Worm (Caenorhabditis elegans) whole organism, L1 larva: ENCODE measurements around the gene nhr-88.

Source experiments
- C04F5.9 ChIP-seq: sonication (generic microtip); optimal IDR thresholded peaks from 2 replicates; lab custom pipeline; 2016; ENCODE audit warnings: missing genetic modification characterization, missing compliant biosample characterization
- C34B4.2 ChIP-seq: sonication (generic microtip); optimal IDR thresholded peaks from 2 replicates; lab custom pipeline; 2017; ENCODE audit warnings: mild to moderate bottlenecking, missing genetic modification characterization, missing compliant biosample characterization
- F16B12.6 ChIP-seq: fragments of 150-350 bp; optimal IDR thresholded peaks from 2 replicates; lab custom pipeline; 2014; ENCODE audit warnings: missing biosample characterization, missing genetic modification characterization
- aha-1 ChIP-seq: fragments of 150-350 bp; optimal IDR thresholded peaks from 2 replicates; lab custom pipeline; 2014; ENCODE audit warnings: missing biosample characterization, missing genetic modification characterization
- aly-2 ChIP-seq: fragments of 150-350 bp; optimal IDR thresholded peaks from 2 replicates; lab custom pipeline; 2014; ENCODE audit warnings: missing biosample characterization, missing genetic modification characterization
- blmp-1 ChIP-seq: fragments of 150-350 bp; optimal IDR thresholded peaks from 2 replicates; lab custom pipeline; 2014; ENCODE audit warnings: missing biosample characterization, missing genetic modification characterization
- ceh-82 ChIP-seq, 3 experiments: fragments of 150-350 bp in 1 of 3; sonication (generic microtip) in 2 of 3; optimal IDR thresholded peaks; 2 replicates each; lab custom pipeline; 2014 to 2017; ENCODE audit warnings: missing biosample characterization in 3 of 3, missing genetic modification characterization in 3 of 3
- ceh-90 ChIP-seq: sonication (generic microtip); optimal IDR thresholded peaks from 2 replicates; lab custom pipeline; 2016; ENCODE audit warnings: missing genetic modification characterization, missing compliant biosample characterization
- dpl-1 ChIP-seq, 3 experiments: fragments of 150-350 bp in 2 of 3; sonication (generic microtip) in 1 of 3; optimal IDR thresholded peaks; 2 replicates each; lab custom pipeline; 2014 to 2017; ENCODE audit warnings: missing biosample characterization in 3 of 3, missing genetic modification characterization in 3 of 3, missing genetic modification reagents in 3 of 3
- efl-1 ChIP-seq, 4 experiments: fragments of 150-350 bp; optimal IDR thresholded peaks in 3 of 4; peaks in 1 of 4; 1 replicate in 1 of 4; 2 replicates in 3 of 4; lab custom pipeline; 2014; ENCODE audit warnings: missing biosample characterization in 2 of 4, missing genetic modification characterization in 2 of 4, missing genetic modification reagents in 2 of 4
- efl-3 ChIP-seq: fragments of 200-800 bp; sonication (Bioruptor generic); optimal IDR thresholded peaks from 2 replicates; lab custom pipeline; 2018; ENCODE audit warnings: mild to moderate bottlenecking, missing genetic modification characterization, missing compliant biosample characterization
- egl-13 ChIP-seq: sonication (generic microtip); optimal IDR thresholded peaks from 2 replicates; lab custom pipeline; 2016; ENCODE audit warnings: missing genotype, missing genetic modification reagents, missing genetic modification characterization, missing compliant biosample characterization
- elt-2 ChIP-seq: sonication (generic microtip); optimal IDR thresholded peaks from 2 replicates; lab custom pipeline; 2016; ENCODE audit warnings: missing genetic modification characterization, mild to moderate bottlenecking, inconsistent platforms, missing compliant biosample characterization, missing genetic modification reagents
- elt-3 ChIP-seq, 6 experiments: fragments of 150-350 bp in 1 of 6; sonication (generic microtip); optimal IDR thresholded peaks; 2 replicates each; lab custom pipeline; 2017 to 2018; ENCODE audit warnings: missing biosample characterization in 6 of 6, missing genetic modification characterization in 6 of 6, inconsistent platforms in 1 of 6
- fkh-4 ChIP-seq: sonication (generic microtip); optimal IDR thresholded peaks from 2 replicates; lab custom pipeline; 2016; ENCODE audit warnings: missing compliant biosample characterization, missing genetic modification characterization, borderline replicate concordance
- fkh-8 ChIP-seq: sonication (generic microtip); optimal IDR thresholded peaks from 2 replicates; lab custom pipeline; 2016; ENCODE audit warnings: mild to moderate bottlenecking, missing genetic modification characterization, missing compliant biosample characterization
- grh-1 ChIP-seq: fragments of 200-800 bp; sonication (Bioruptor generic); IDR thresholded peaks from 2 replicates; pipeline ENCODE4 v1.3.6; 2022; ENCODE audit warnings: missing genetic modification reagents, missing genetic modification characterization, missing compliant biosample characterization
- hlh-4 ChIP-seq: sonication (generic microtip); optimal IDR thresholded peaks from 2 replicates; lab custom pipeline; 2016; ENCODE audit warnings: mild to moderate bottlenecking, missing genetic modification characterization, missing compliant biosample characterization
- isw-1 ChIP-seq: fragments of 200-800 bp; sonication (Bioruptor generic); IDR thresholded peaks from 2 replicates; pipeline ENCODE4 v1.3.6; 2022; ENCODE audit warnings: missing genetic modification characterization, missing compliant biosample characterization
- lin-13 ChIP-seq: fragments of 150-350 bp; optimal IDR thresholded peaks from 2 replicates; lab custom pipeline; 2014; ENCODE audit warnings: missing biosample characterization, missing genetic modification reagents, missing genetic modification characterization
- lin-14 ChIP-seq: fragments of 200-800 bp; sonication (Bioruptor generic); optimal IDR thresholded peaks from 2 replicates; lab custom pipeline; 2018; ENCODE audit warnings: mild to moderate bottlenecking, missing genetic modification characterization, moderate library complexity, missing compliant biosample characterization
- lin-15B ChIP-seq: fragments of 150-350 bp; sonication (generic microtip); optimal IDR thresholded peaks from 3 replicates; lab custom pipeline; 2014; ENCODE audit warnings: missing biosample characterization, missing genetic modification characterization
- lin-35 ChIP-seq, 2 experiments: fragments of 150-350 bp; optimal IDR thresholded peaks; 2 replicates each; lab custom pipeline; 2014; ENCODE audit warnings: missing biosample characterization in 2 of 2, missing genetic modification characterization in 2 of 2, missing genetic modification reagents in 2 of 2
- lin-39 ChIP-seq: fragments of 150-350 bp; optimal IDR thresholded peaks from 2 replicates; lab custom pipeline; 2014; ENCODE audit warnings: missing biosample characterization, missing genetic modification reagents, missing genetic modification characterization
- lir-3 ChIP-seq: sonication (generic microtip); optimal IDR thresholded peaks from 2 replicates; lab custom pipeline; 2016; ENCODE audit warnings: mild to moderate bottlenecking, missing genetic modification characterization, moderate library complexity, missing compliant biosample characterization; ENCODE audit not compliant: poor library complexity
- lsy-2 ChIP-seq, 2 experiments: fragments of 150-350 bp; optimal IDR thresholded peaks; 2 replicates each; lab custom pipeline; 2014; ENCODE audit warnings: missing biosample characterization in 2 of 2, missing genetic modification characterization in 2 of 2
- mdl-1 ChIP-seq, 2 experiments: fragments of 150-350 bp; optimal IDR thresholded peaks; 2 replicates each; lab custom pipeline; 2014 to 2017; ENCODE audit warnings: missing biosample characterization in 2 of 2, missing genetic modification characterization in 2 of 2, inconsistent platforms in 1 of 2
- nhr-19 ChIP-seq: fragments of 200-800 bp; sonication (Bioruptor generic); conservative IDR thresholded peaks from 2 replicates; pipeline ENCODE4 v1.3.6; 2022; ENCODE audit warnings: missing genetic modification characterization, missing compliant biosample characterization
- nhr-20 ChIP-seq: sonication (generic microtip); optimal IDR thresholded peaks from 2 replicates; lab custom pipeline; 2016; ENCODE audit warnings: mild to moderate bottlenecking, missing genetic modification characterization, missing compliant biosample characterization
- nhr-28 ChIP-seq: fragments of 150-350 bp; optimal IDR thresholded peaks from 2 replicates; lab custom pipeline; 2014; ENCODE audit warnings: missing biosample characterization, missing genetic modification characterization
- nhr-47 ChIP-seq: sonication (generic microtip); optimal IDR thresholded peaks from 2 replicates; lab custom pipeline; 2016; ENCODE audit warnings: mild to moderate bottlenecking, missing genetic modification characterization, moderate library complexity, missing compliant biosample characterization
- nhr-71 ChIP-seq: sonication (generic microtip); optimal IDR thresholded peaks from 2 replicates; lab custom pipeline; 2016; ENCODE audit warnings: mild to moderate bottlenecking, missing genetic modification characterization, moderate library complexity, missing compliant biosample characterization
- nhr-85 ChIP-seq: sonication (generic microtip); peaks from one replicate; lab custom pipeline; 2016; ENCODE audit warnings: missing genetic modification characterization, inconsistent platforms, missing compliant biosample characterization
- nhr-90 ChIP-seq: sonication (generic microtip); optimal IDR thresholded peaks from 2 replicates; lab custom pipeline; 2016; ENCODE audit warnings: mild to moderate bottlenecking, missing genetic modification characterization, missing compliant biosample characterization; ENCODE audit not compliant: poor library complexity
- rnt-1 ChIP-seq: sonication (generic microtip); optimal IDR thresholded peaks from 2 replicates; lab custom pipeline; 2016; ENCODE audit warnings: mild to moderate bottlenecking, missing genetic modification characterization, moderate library complexity, missing compliant biosample characterization
- snu-23 ChIP-seq: sonication (generic microtip); optimal IDR thresholded peaks from 2 replicates; lab custom pipeline; 2016; ENCODE audit warnings: missing genetic modification characterization, missing compliant biosample characterization
- unc-130 ChIP-seq: fragments of 150-350 bp; optimal IDR thresholded peaks from 2 replicates; lab custom pipeline; 2017; ENCODE audit warnings: missing biosample characterization, missing genetic modification characterization, inconsistent platforms
- unc-62 ChIP-seq: fragments of 150-350 bp; optimal IDR thresholded peaks from 2 replicates; lab custom pipeline; 2014; ENCODE audit warnings: missing biosample characterization, missing genetic modification reagents, missing genetic modification characterization
- xbp-1 ChIP-seq: sonication (generic microtip); optimal IDR thresholded peaks from 2 replicates; lab custom pipeline; 2016; ENCODE audit warnings: missing genetic modification characterization, missing compliant biosample characterization
- zip-4 ChIP-seq: fragments of 200-800 bp; sonication (Bioruptor generic); optimal IDR thresholded peaks from 2 replicates; lab custom pipeline; 2018; ENCODE audit warnings: mild to moderate bottlenecking, missing genetic modification characterization, moderate library complexity, missing compliant biosample characterization

The nhr-88 gene

DNA sequence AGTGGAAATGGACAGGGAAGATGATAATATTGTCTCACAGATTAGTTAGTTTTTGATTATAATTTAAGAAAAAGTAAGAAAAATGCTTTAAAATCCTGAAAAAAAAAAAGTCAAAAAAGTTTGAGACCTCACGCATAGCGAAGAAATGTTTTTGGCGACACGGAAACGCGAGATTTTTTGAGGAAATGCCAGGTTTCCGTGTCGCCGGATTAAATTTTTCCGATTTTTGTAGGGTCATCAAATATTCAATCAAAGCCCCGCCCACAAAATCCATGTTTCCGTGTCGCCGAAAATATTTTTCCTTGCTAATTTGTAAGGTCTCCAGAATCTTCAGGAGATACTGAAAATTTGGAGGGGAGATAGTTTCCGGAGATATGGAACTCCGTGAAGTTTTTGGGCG, 15.9 kb downstream of the nhr-88 start (continued):
- TF ChIP-seq fkh-4 (peak; percentile 21), hlh-4 (tag; lab: Kevin White, UChicago) (no peak), F16B12.6 (no peak), snu-23 (no peak), C34B4.2 (tag; lab: Kevin White, UChicago) (no peak), egl-13 (peak; percentile 33), nhr-47 (tag; lab: Kevin White, UChicago) (peak; percentile 8), isw-1 (peak; percentile 27), elt-2 (tag; lab: Kevin White, UChicago) (no peak), C04F5.9 (no peak), aha-1 (tag; lab: Kevin White, UChicago) (no peak), nhr-90 (tag; lab: Kevin White, UChicago) (no peak), ceh-90 (no peak), rnt-1 (peak; percentile 40), mdl-1 (tag; optimal IDR thresholded peaks at IDR 0.05; lab: Kevin White, UChicago) (no peak), fkh-8 (tag; lab: Kevin White, UChicago) (no peak), nhr-85 (tag; lab: Kevin White, UChicago) (peak; percentile 44), lin-39 (tag; lab: Kevin White, UChicago) (no peak), xbp-1 (tag; lab: Kevin White, UChicago) (no peak), nhr-71 (tag; lab: Kevin White, UChicago) (no peak), lir-3 (peak; percentile 56)

DNA sequence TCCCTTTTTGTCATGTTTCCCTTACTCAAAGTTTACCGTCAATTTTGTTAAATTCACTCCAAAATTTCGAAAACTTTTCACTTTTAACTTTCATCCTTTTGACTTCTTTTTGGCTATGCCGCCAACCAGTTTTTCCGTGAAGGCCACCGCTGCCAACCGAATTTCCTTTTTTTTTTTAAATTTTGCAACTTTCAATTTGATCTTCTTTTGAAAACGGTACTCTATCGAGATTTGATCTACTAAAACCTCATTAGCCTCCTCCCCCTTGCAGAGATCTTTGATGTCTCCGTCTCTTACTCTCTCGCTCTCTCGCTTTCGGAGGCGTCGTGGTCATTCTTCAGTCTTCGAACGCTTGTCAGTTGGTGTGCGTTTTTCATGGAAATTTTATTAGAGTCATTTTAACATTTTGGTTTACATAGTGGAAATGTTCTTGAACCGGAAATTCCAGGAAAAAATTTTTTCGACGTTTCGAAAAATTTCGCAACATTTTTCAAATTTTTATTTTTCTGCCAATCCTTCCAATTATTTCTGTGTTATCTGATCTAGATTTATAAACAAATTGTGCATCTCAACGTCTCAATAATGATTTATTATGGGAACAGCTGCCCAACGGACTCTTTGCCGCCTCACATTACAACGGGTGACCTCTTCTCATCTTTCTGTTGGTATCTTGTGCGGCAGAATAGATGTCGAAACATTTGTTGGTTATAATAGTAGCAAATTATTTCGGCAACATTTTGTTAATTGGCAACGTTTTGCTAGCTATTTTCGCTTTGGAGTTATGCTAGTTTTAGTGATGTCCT, 18.4 kb downstream of the nhr-88 start:
- TF ChIP-seq unc-62 (GFP tag; lab: Kevin White, UChicago) (no peak), rnt-1 (peak; percentile 81), efl-3 (GFP tag; lab: Kevin White, UChicago) (no peak), lin-35 (GFP tag; optimal IDR thresholded peaks at IDR 0.05; lab: Kevin White, UChicago) (peak in 1 of 2 experiments; percentile 32), lsy-2 (tag; optimal IDR thresholded peaks at IDR 0.05; lab: Kevin White, UChicago) (peak in 1 of 2 experiments; percentile 17), zip-4 (peak; percentile 70), blmp-1 (peak; percentile 98), unc-130 (tag; lab: Kevin White, UChicago) (peak; percentile 19), dpl-1 (GFP tag; optimal IDR thresholded peaks at IDR 0.05; lab: Kevin White, UChicago) (peak; percentile 10 to 28 (median 13)), snu-23 (peak; percentile 13), nhr-20 (peak; percentile 29), ceh-82 (tag; optimal IDR thresholded peaks at IDR 0.05; lab: Kevin White, UChicago) (no peak), C04F5.9 (peak; percentile 17), nhr-28 (tag; lab: Kevin White, UChicago) (no peak), nhr-71 (tag; lab: Kevin White, UChicago) (peak; percentile 65), efl-1 (optimal IDR thresholded peaks at IDR 0.05; lab: Kevin White, UChicago) (peak in 1 of 2 experiments; percentile 28), efl-1 (GFP tag; optimal IDR thresholded peaks at IDR 0.05 in 1 of 2; lab: Kevin White, UChicago) (peak in 1 of 2 experiments; percentile 71), lin-13 (peak; percentile 18), nhr-19 (peak; percentile 53), lin-15B (tag; lab: Kevin White, UChicago) (no peak), lin-39 (tag; lab: Kevin White, UChicago) (peak; percentile 61), aly-2 (no peak), nhr-47 (tag; lab: Kevin White, UChicago) (peak; percentile 8), lin-14 (GFP tag; lab: Kevin White, UChicago) (peak; percentile 66), elt-3 (tag; optimal IDR thresholded peaks at IDR 0.05; lab: Kevin White, UChicago) (peak in 1 of 6 experiments; percentile 39), nhr-85 (tag; lab: Kevin White, UChicago) (peak; percentile 95), grh-1 (GFP tag; lab: Robert Waterston, UW) (peak; percentile 88)
